Worm (Caenorhabditis elegans): Measurements from ENCODE around the gene Y72A10A.1.

The Y72A10A.1 gene

DNA sequence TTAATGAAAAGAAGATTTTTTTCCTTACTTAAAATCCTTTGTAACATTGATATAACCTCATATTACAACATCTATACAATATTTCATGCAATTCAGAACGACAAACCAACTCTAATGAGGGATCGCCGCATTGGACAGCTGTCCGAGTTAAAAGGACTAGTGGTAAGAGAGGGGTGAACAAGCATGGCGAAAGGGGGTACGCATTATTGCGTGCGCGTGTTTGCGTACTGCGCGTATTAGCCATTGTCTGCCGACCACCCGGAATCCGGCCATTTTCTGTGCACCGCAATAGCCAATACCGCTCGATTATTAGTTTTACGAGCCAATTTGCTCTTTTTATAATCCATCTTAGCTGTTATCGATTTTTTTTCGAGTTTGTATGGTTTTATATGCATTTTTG is 40.6 kb downstream of the Y72A10A.1 start, which contains the start of gene C15H9.4:
C15H9.4 (plus strand) TSS at position 93 of the 400 bp plus-strand sequence.
- TF ChIP-seq lin-13 (GFP tag; optimal IDR thresholded peaks at IDR 0.05) (peak; percentile 27), sma-3 (GFP tag; optimal IDR thresholded peaks at IDR 0.05) (peak; percentile 3), aly-2 (tag; optimal IDR thresholded peaks at IDR 0.05) (no peak), unc-55 (GFP tag; optimal IDR thresholded peaks at IDR 0.05) (peak; percentile 60), lin-11 (tag; optimal IDR thresholded peaks at IDR 0.05) (peak; percentile 1), nhr-129 (tag; optimal IDR thresholded peaks at IDR 0.05) (peak; percentile 19), ama-1 (optimal IDR thresholded peaks at IDR 0.05) (no peak), C34F6.9 (tag; optimal IDR thresholded peaks at IDR 0.05) (peak; percentile 56), egl-27 (tag; optimal IDR thresholded peaks at IDR 0.05) (peak; percentile 10), lsy-2 (tag; optimal IDR thresholded peaks at IDR 0.05) (peak in 1 of 2 experiments; percentile 31), sma-9 (GFP tag; optimal IDR thresholded peaks at IDR 0.05) (peak; percentile 45), sma-9 (tag; optimal IDR thresholded peaks at IDR 0.05) (no peak), mab-5 (tag; optimal IDR thresholded peaks at IDR 0.05) (peak; percentile 3), nhr-25 (tag; optimal IDR thresholded peaks at IDR 0.05) (no peak), F13H6.1 (tag; optimal IDR thresholded peaks at IDR 0.05) (peak; percentile 64), mdl-1 (tag; optimal IDR thresholded peaks at IDR 0.05) (peak in 1 of 2 experiments; percentile 16)

- no peak for TF ChIP-seq nhr-10 (tag; optimal IDR thresholded peaks at IDR 0.05)
- TF ChIP-seq nhr-6 (tag; optimal IDR thresholded peaks at IDR 0.05): no peak
- peak; percentile 7 for TF ChIP-seq C34F6.9 (tag; optimal IDR thresholded peaks at IDR 0.05)
- no peak for TF ChIP-seq mab-5 (tag; optimal IDR thresholded peaks at IDR 0.05)
- no peak for TF ChIP-seq ama-1 (optimal IDR thresholded peaks at IDR 0.05)
- TF ChIP-seq nhr-129 (tag; optimal IDR thresholded peaks at IDR 0.05): peak; percentile 14
- TF ChIP-seq lin-39 (tag; optimal IDR thresholded peaks at IDR 0.05): no peak
- no peak for TF ChIP-seq ztf-4 (tag; optimal IDR thresholded peaks at IDR 0.05)
- TF ChIP-seq F13H6.1 (tag; optimal IDR thresholded peaks at IDR 0.05): no peak
- TF ChIP-seq lin-13 (GFP tag; optimal IDR thresholded peaks at IDR 0.05): no peak
- TF ChIP-seq elt-1 (tag; optimal IDR thresholded peaks at IDR 0.05): no peak
Measured at ce11 chrX:6093046-6093445, 45.1 kb downstream of the Y72A10A.1 start, which contains the start of gene C15H9.5. Gene C15H9.5 (plus strand): TSS chrX:6093300.

DNA sequence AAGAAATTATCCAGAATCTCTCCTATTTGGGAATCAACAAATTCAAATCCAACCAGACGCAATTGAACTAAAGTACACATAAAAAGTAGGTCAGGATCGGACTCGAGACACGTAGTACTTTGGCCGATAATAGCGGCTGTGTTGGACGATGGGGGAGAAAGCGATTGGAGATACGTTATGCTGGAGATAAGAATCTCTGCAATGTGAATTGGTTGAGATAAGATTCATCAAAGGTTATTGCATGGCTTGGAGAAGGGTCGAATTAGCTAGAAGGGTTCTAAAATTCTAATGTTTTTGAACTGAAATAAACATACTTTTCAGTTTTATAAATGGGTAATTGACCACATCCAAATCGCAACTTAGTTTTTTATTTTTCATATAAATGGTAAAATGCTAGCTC is 45.6 kb downstream of the Y72A10A.1 start:
- TF ChIP-seq nhr-129 (tag; optimal IDR thresholded peaks at IDR 0.05) (no peak), elt-1 (tag; optimal IDR thresholded peaks at IDR 0.05) (peak; percentile 95), blmp-1 (tag; optimal IDR thresholded peaks at IDR 0.05; ENCODE audit: insufficient read depth) (peak; percentile 71), sem-4 (tag; optimal IDR thresholded peaks at IDR 0.05) (peak; percentile 27), ztf-4 (tag; optimal IDR thresholded peaks at IDR 0.05) (no peak), crh-2 (tag; optimal IDR thresholded peaks at IDR 0.05) (no peak), nhr-6 (tag; optimal IDR thresholded peaks at IDR 0.05) (no peak), peb-1 (tag; optimal IDR thresholded peaks at IDR 0.05) (no peak), ztf-1 (GFP tag; conservative IDR thresholded peaks at IDR 0.05) (no peak), ceh-16 (tag; optimal IDR thresholded peaks at IDR 0.05) (peak; percentile 84), nhr-11 (tag; optimal IDR thresholded peaks at IDR 0.05) (no peak), unc-39 (tag; optimal IDR thresholded peaks at IDR 0.05) (no peak), sma-9 (GFP tag; optimal IDR thresholded peaks at IDR 0.05) (peak; percentile 82), sma-9 (tag; optimal IDR thresholded peaks at IDR 0.05) (no peak)

- TF ChIP-seq nhr-6 (tag; optimal IDR thresholded peaks at IDR 0.05): peak; percentile 85
- peak; percentile 98 for TF ChIP-seq unc-55 (GFP tag; optimal IDR thresholded peaks at IDR 0.05)
- TF ChIP-seq fos-1 (tag; optimal IDR thresholded peaks at IDR 0.05): peak; percentile 96
- TF ChIP-seq ceh-16 (tag; optimal IDR thresholded peaks at IDR 0.05): peak; percentile 97
- no peak for TF ChIP-seq elt-3 (tag; optimal IDR thresholded peaks at IDR 0.05)
- no peak for TF ChIP-seq lin-39 (tag; optimal IDR thresholded peaks at IDR 0.05)
- TF ChIP-seq egl-27 (tag; optimal IDR thresholded peaks at IDR 0.05): peak; percentile 88
- peak; percentile 73 for TF ChIP-seq nhr-237 (tag; optimal IDR thresholded peaks at IDR 0.05)
- TF ChIP-seq R02D3.7 (tag; optimal IDR thresholded peaks at IDR 0.05): peak; percentile 26
- TF ChIP-seq sma-3 (GFP tag; optimal IDR thresholded peaks at IDR 0.05): peak; percentile 98
- no peak for TF ChIP-seq aly-2 (tag; optimal IDR thresholded peaks at IDR 0.05)
- TF ChIP-seq peb-1 (tag; optimal IDR thresholded peaks at IDR 0.05): no peak
- TF ChIP-seq lsy-2 (tag; optimal IDR thresholded peaks at IDR 0.05): peak; percentile 92 to 96
- TF ChIP-seq ceh-82 (tag; optimal IDR thresholded peaks at IDR 0.05): peak; percentile 78
- peak; percentile 100 for TF ChIP-seq crh-2 (tag; optimal IDR thresholded peaks at IDR 0.05)
- peak; percentile 69 for TF ChIP-seq snpc-4 (tag; optimal IDR thresholded peaks at IDR 0.05)
- TF ChIP-seq ama-1 (optimal IDR thresholded peaks at IDR 0.05): no peak
- peak; percentile 92 for TF ChIP-seq nhr-25 (tag; optimal IDR thresholded peaks at IDR 0.05)
- TF ChIP-seq ztf-11 (tag; optimal IDR thresholded peaks at IDR 0.05): no peak
- TF ChIP-seq blmp-1 (tag; optimal IDR thresholded peaks at IDR 0.05; ENCODE audit: insufficient read depth): peak; percentile 74
- TF ChIP-seq nhr-11 (tag; optimal IDR thresholded peaks at IDR 0.05): no peak
- peak; percentile 24 for TF ChIP-seq ZK546.5 (tag; optimal IDR thresholded peaks at IDR 0.05)
- peak; percentile 96 for TF ChIP-seq nhr-21 (tag; optimal IDR thresholded peaks at IDR 0.05)
- TF ChIP-seq nhr-10 (tag; optimal IDR thresholded peaks at IDR 0.05): peak; percentile 64
- peak; percentile 86 for TF ChIP-seq gmeb-1 (tag; optimal IDR thresholded peaks at IDR 0.05)
- TF ChIP-seq sem-4 (tag; optimal IDR thresholded peaks at IDR 0.05): peak; percentile 89
- peak; percentile 86 for TF ChIP-seq ztf-4 (tag; optimal IDR thresholded peaks at IDR 0.05)
- peak; percentile 76 to 88 for TF ChIP-seq mdl-1 (tag; optimal IDR thresholded peaks at IDR 0.05)
- TF ChIP-seq dmd-4 (tag; optimal IDR thresholded peaks at IDR 0.05): no peak
- peak; percentile 97 for TF ChIP-seq sma-9 (GFP tag; optimal IDR thresholded peaks at IDR 0.05)
- no peak for TF ChIP-seq sma-9 (tag; optimal IDR thresholded peaks at IDR 0.05)
- TF ChIP-seq skn-1 (tag; optimal IDR thresholded peaks at IDR 0.05): no peak
- TF ChIP-seq nhr-23 (tag; optimal IDR thresholded peaks at IDR 0.05): peak; percentile 40
- peak; percentile 9 for TF ChIP-seq nhr-12 (tag; optimal IDR thresholded peaks at IDR 0.05)
- no peak for TF ChIP-seq ztf-1 (GFP tag; conservative IDR thresholded peaks at IDR 0.05)
- TF ChIP-seq nhr-129 (tag; optimal IDR thresholded peaks at IDR 0.05): peak; percentile 98
- peak; percentile 53 for TF ChIP-seq unc-39 (tag; optimal IDR thresholded peaks at IDR 0.05)
Measured at ce11 chrX:6091967-6092366, 46.2 kb downstream of the Y72A10A.1 start, which contains the start of gene hsp-3. Gene hsp-3 (minus strand): TSS chrX:6092124.

All from whole organism, L2 larva.